Worm (Caenorhabditis elegans) whole organism, L3 larva: ENCODE measurements around the gene F53F4.18.

Source experiments
- ama-1 ChIP-seq: fragments of 150-350 bp; optimal IDR thresholded peaks from 2 replicates; lab custom pipeline; 2018
- ceh-16 ChIP-seq: sonication (generic microtip); optimal IDR thresholded peaks from 2 replicates; lab custom pipeline; 2017; ENCODE audit warnings: missing biosample characterization, missing genetic modification characterization
- daf-12 ChIP-seq: fragments of 150-350 bp; optimal IDR thresholded peaks from 2 replicates; lab custom pipeline; 2014; ENCODE audit warnings: missing biosample characterization, missing genetic modification reagents, missing genetic modification characterization
- egl-27 ChIP-seq: sonication (generic microtip); optimal IDR thresholded peaks from 4 replicates; lab custom pipeline; 2017; ENCODE audit warnings: missing biosample characterization, missing genetic modification reagents, missing genetic modification characterization
- fkh-10 ChIP-seq: sonication (generic microtip); optimal IDR thresholded peaks from 2 replicates; lab custom pipeline; 2017; ENCODE audit warnings: missing biosample characterization, missing genetic modification reagents, missing genetic modification characterization
- lin-39 ChIP-seq: fragments of 150-350 bp; optimal IDR thresholded peaks from 2 replicates; lab custom pipeline; 2018; ENCODE audit warnings: missing biosample characterization, missing genetic modification reagents, missing genetic modification characterization
- skn-1 ChIP-seq: fragments of 150-350 bp; optimal IDR thresholded peaks from 2 replicates; lab custom pipeline; 2014; ENCODE audit warnings: missing biosample characterization, missing genetic modification characterization
- snpc-4 ChIP-seq: fragments of 150-350 bp; optimal IDR thresholded peaks from 2 replicates; lab custom pipeline; 2014; ENCODE audit warnings: missing biosample characterization, missing genetic modification characterization

- TF ChIP-seq fkh-10 (GFP tag; lab: Kevin White, UChicago) (no peak), daf-12 (tag; lab: Kevin White, UChicago) (no peak), ama-1 (no peak), ceh-16 (tag; lab: Kevin White, UChicago) (no peak), skn-1 (tag; lab: Kevin White, UChicago) (no peak), lin-39 (tag; lab: Kevin White, UChicago) (no peak), egl-27 (tag; lab: Kevin White, UChicago) (no peak), snpc-4 (no peak)
Observed at ce11 chrV:13634149-13634548, 44.2 kb downstream of the F53F4.18 start, which contains the start of gene H37A05.2.
